Worm (Caenorhabditis elegans): ENCODE measurements around the gene pigx-1.

DNA sequence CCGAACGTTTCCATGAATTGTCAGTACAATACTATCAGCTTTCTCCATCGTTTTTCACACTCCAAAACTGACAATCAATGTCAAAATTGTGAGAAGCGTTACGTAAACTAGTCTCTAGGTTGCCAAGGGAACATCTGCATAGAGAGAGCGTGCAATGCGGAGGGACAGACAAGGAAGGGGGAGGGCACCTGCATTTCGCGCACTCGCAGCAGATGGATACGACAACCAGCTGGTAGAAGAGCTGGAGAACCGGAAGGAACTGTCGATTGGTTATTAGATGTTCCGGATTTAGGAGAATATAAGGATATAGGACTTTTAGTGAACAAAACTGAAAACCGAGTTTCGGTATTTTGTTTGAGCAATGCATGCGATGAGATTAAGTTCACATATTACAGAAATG, 27.8 kb downstream of the pigx-1 start, which contains the start of gene mksr-1:
- no peak for TF ChIP-seq him-1 (tag; optimal IDR thresholded peaks at IDR 0.05)
- no peak for TF ChIP-seq W03F9.2 (tag; optimal IDR thresholded peaks at IDR 0.05)

Data from whole organism, L4/young adult.